Fruit fly (Drosophila melanogaster): ENCODE measurements around the gene Ada2b.

DNA sequence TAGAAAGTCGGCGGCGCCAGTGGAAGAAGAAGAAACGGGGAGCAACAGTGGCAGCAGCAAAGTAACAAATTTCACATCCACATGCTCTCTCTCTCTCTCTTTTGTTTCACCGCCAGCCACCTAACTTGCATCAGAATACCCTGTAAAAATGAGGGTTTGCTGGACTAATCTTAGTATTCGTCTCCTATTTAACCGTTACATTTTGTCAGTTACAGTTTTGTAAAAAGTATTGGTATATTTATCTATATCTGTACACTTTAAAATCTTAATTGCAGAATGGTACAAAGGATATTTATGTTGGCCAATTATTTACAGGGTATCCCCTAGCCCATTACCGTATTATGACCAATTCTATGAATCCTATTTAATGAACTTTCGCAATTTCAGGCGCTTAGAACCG, 6.5 kb downstream of the Ada2b start:
- TF ChIP-seq h (optimal IDR thresholded peaks at IDR 0.05) (no peak), Sin3A (optimal IDR thresholded peaks at IDR 0.05) (no peak), insv (optimal IDR thresholded peaks at IDR 0.05) (no peak), psq (optimal IDR thresholded peaks at IDR 0.05) (no peak), Myc (optimal IDR thresholded peaks at IDR 0.05) (no peak), ttk (optimal IDR thresholded peaks at IDR 0.05) (no peak)
